Fruit fly (Drosophila melanogaster) whole organism, embryonic: Measurements from ENCODE around the gene CG45081.

Experiments used
- Atf-2 ChIP-seq: fragments of 200-800 bp; sonication (Bioruptor generic); optimal IDR thresholded peaks from 2 replicates; lab custom pipeline; 2016; ENCODE audit warnings: missing biosample characterization, missing genetic modification characterization
- CG10979 ChIP-seq: fragments of 200-800 bp; sonication (Bioruptor generic); optimal IDR thresholded peaks from 2 replicates; lab custom pipeline; 2018; ENCODE audit warnings: missing biosample characterization, mild to moderate bottlenecking, missing genetic modification characterization, moderate library complexity
- CG11085 ChIP-seq: fragments of 200-800 bp; sonication (Bioruptor generic); IDR thresholded peaks from 2 replicates; pipeline ENCODE4 v1.3.6; 2022; ENCODE audit warnings: missing biosample characterization, missing genetic modification characterization
- CG12299 ChIP-seq: fragments of 200-800 bp; sonication (Bioruptor generic); optimal IDR thresholded peaks from 2 replicates; lab custom pipeline; 2018; ENCODE audit warnings: missing biosample characterization, mild to moderate bottlenecking, missing genetic modification characterization
- CG13624 ChIP-seq: fragments of 200-800 bp; sonication (Bioruptor generic); optimal IDR thresholded peaks from 2 replicates; lab custom pipeline; 2016; ENCODE audit warnings: missing biosample characterization, missing genetic modification characterization
- CG14965 ChIP-seq: fragments of 200-800 bp; sonication (Bioruptor generic); optimal IDR thresholded peaks from 2 replicates; lab custom pipeline; 2016; ENCODE audit warnings: missing biosample characterization, missing genetic modification characterization, borderline replicate concordance
- CG15073 ChIP-seq: fragments of 200-800 bp; sonication (Bioruptor generic); optimal IDR thresholded peaks from 2 replicates; lab custom pipeline; 2016; ENCODE audit warnings: missing biosample characterization, missing genetic modification characterization
- CG1529 ChIP-seq: fragments of 200-800 bp; sonication (Bioruptor generic); optimal IDR thresholded peaks from 3 replicates; lab custom pipeline; 2018; ENCODE audit warnings: missing biosample characterization, missing genetic modification characterization
- CG15479 ChIP-seq: fragments of 200-800 bp; sonication (Bioruptor generic); optimal IDR thresholded peaks from 3 replicates; lab custom pipeline; 2019; ENCODE audit warnings: missing biosample characterization, mild to moderate bottlenecking, missing genetic modification characterization, moderate library complexity
- CG15696 ChIP-seq: fragments of 200-800 bp; sonication (Bioruptor generic); optimal IDR thresholded peaks from 2 replicates; lab custom pipeline; 2019; ENCODE audit warnings: missing biosample characterization, mild to moderate bottlenecking, missing genetic modification characterization, moderate library complexity
- CG1602 ChIP-seq: fragments of 200-800 bp; sonication (Bioruptor generic); optimal IDR thresholded peaks from 3 replicates; lab custom pipeline; 2016; ENCODE audit warnings: missing biosample characterization, missing genetic modification characterization
- CG16779 ChIP-seq: fragments of 200-800 bp; sonication (Bioruptor generic); IDR thresholded peaks from 2 replicates; pipeline ENCODE4 v1.3.6; 2022; ENCODE audit warnings: missing biosample characterization, missing genetic modification characterization
- CG17385 ChIP-seq: fragments of 200-800 bp; sonication (Bioruptor generic); optimal IDR thresholded peaks from 3 replicates; lab custom pipeline; 2018; ENCODE audit warnings: missing biosample characterization, mild to moderate bottlenecking, missing genetic modification characterization
- CG17568 ChIP-seq: fragments of 200-800 bp; sonication (Bioruptor generic); optimal IDR thresholded peaks from 2 replicates; lab custom pipeline; 2018; ENCODE audit warnings: missing biosample characterization, mild to moderate bottlenecking, missing genetic modification characterization, moderate library complexity
- CG18476 ChIP-seq: fragments of 200-800 bp; sonication (Bioruptor generic); optimal IDR thresholded peaks from 2 replicates; lab custom pipeline; 2016; ENCODE audit warnings: missing biosample characterization, mild to moderate bottlenecking, missing genetic modification characterization
- CG3065 ChIP-seq: fragments of 200-800 bp; sonication (Bioruptor generic); optimal IDR thresholded peaks from 2 replicates; lab custom pipeline; 2016; ENCODE audit warnings: missing biosample characterization, missing genetic modification characterization
- CG3163 ChIP-seq: fragments of 200-800 bp; sonication (Bioruptor generic); optimal IDR thresholded peaks from 3 replicates; lab custom pipeline; 2016; ENCODE audit warnings: missing biosample characterization, missing genetic modification characterization
- CG33557 ChIP-seq: fragments of 200-800 bp; sonication (Bioruptor generic); optimal IDR thresholded peaks from 2 replicates; lab custom pipeline; 2019; ENCODE audit warnings: missing biosample characterization, mild to moderate bottlenecking, missing genetic modification characterization, moderate library complexity
- CG7372 ChIP-seq: fragments of 200-800 bp; sonication (Bioruptor generic); IDR thresholded peaks from 2 replicates; pipeline ENCODE4 v1.3.6; 2022; ENCODE audit warnings: missing biosample characterization, missing genetic modification characterization
- CG7963 ChIP-seq: fragments of 200-800 bp; sonication (Bioruptor generic); IDR thresholded peaks from 3 replicates; pipeline ENCODE4 v1.3.6; 2022; ENCODE audit warnings: missing biosample characterization, missing genetic modification characterization; ENCODE audit not compliant: partially characterized antibody
- CG8478 ChIP-seq: fragments of >200 bp; optimal IDR thresholded peaks from 2 replicates; lab custom pipeline; 2018
- CrebB ChIP-seq: fragments of 200-800 bp; sonication (Bioruptor generic); optimal IDR thresholded peaks from 3 replicates; lab custom pipeline; 2018; ENCODE audit warnings: missing biosample characterization, mild to moderate bottlenecking, missing genetic modification characterization
- Dip3 ChIP-seq: fragments of 200-800 bp; sonication (Bioruptor generic); optimal IDR thresholded peaks from 3 replicates; lab custom pipeline; 2016; ENCODE audit warnings: missing biosample characterization, missing genetic modification characterization
- E2f1 ChIP-seq: fragments of 200-800 bp; sonication (Bioruptor generic); IDR thresholded peaks from 2 replicates; pipeline ENCODE4 v1.3.6; 2022; ENCODE audit warnings: missing biosample characterization, missing genetic modification characterization
- Jarid2 ChIP-seq: fragments of 200-800 bp; sonication (Bioruptor generic); optimal IDR thresholded peaks from 3 replicates; lab custom pipeline; 2017; ENCODE audit warnings: mild to moderate bottlenecking, missing biosample characterization, missing genetic modification reagents, missing genetic modification characterization
- Lpt ChIP-seq: fragments of >200 bp; optimal IDR thresholded peaks from 2 replicates; lab custom pipeline; 2018; ENCODE audit warnings: missing biosample characterization, missing genetic modification characterization
- MTF-1 ChIP-seq: fragments of 200-800 bp; sonication (Bioruptor generic); optimal IDR thresholded peaks from 2 replicates; lab custom pipeline; 2018; ENCODE audit warnings: missing biosample characterization, mild to moderate bottlenecking, missing genetic modification characterization, borderline replicate concordance
- Meics ChIP-seq: fragments of 200-800 bp; sonication (Bioruptor generic); optimal IDR thresholded peaks from 2 replicates; lab custom pipeline; 2017; ENCODE audit warnings: missing biosample characterization, mild to moderate bottlenecking, missing genetic modification characterization
- Sry-β ChIP-seq: fragments of 200-800 bp; sonication (Bioruptor generic); optimal IDR thresholded peaks from 2 replicates; lab custom pipeline; 2018; ENCODE audit warnings: missing biosample characterization, mild to moderate bottlenecking, missing genetic modification characterization, moderate library complexity
- Trl ChIP-seq, 3 experiments: fragments of >200 bp in 2 of 3; fragments of 200-800 bp in 1 of 3; sonication (Bioruptor generic) in 1 of 3; optimal IDR thresholded peaks; 2 replicates in 1 of 3; 3 replicates in 2 of 3; lab custom pipeline; 2016 to 2017; ENCODE audit warnings: missing biosample characterization in 1 of 3, missing genetic modification characterization in 1 of 3
- Vsx1 ChIP-seq: fragments of 200-800 bp; sonication (Bioruptor generic); optimal IDR thresholded peaks from 2 replicates; lab custom pipeline; 2017; ENCODE audit warnings: missing biosample characterization, mild to moderate bottlenecking, missing genetic modification characterization, missing genetic modification reagents
- Xrp1 ChIP-seq: fragments of 200-800 bp; sonication (Bioruptor generic); IDR thresholded peaks from 2 replicates; pipeline ENCODE4 v1.3.6; 2022; ENCODE audit warnings: missing biosample characterization, missing genetic modification characterization
- crol ChIP-seq: fragments of 200-800 bp; sonication (Bioruptor generic); IDR thresholded peaks from 2 replicates; pipeline ENCODE4 v1.3.6; 2022; ENCODE audit warnings: missing biosample characterization, missing genetic modification characterization
- ems ChIP-seq: fragments of 200-800 bp; sonication (Bioruptor generic); optimal IDR thresholded peaks from 3 replicates; lab custom pipeline; 2016; ENCODE audit warnings: missing biosample characterization, missing genetic modification characterization
- fu2 ChIP-seq: fragments of 200-800 bp; sonication (Bioruptor generic); optimal IDR thresholded peaks from 2 replicates; lab custom pipeline; 2016; ENCODE audit warnings: missing biosample characterization, missing genetic modification characterization
- gcm ChIP-seq: fragments of 200-800 bp; sonication (Bioruptor generic); optimal IDR thresholded peaks from 2 replicates; lab custom pipeline; 2019; ENCODE audit warnings: missing biosample characterization, mild to moderate bottlenecking, missing genetic modification characterization, moderate library complexity
- grau ChIP-seq: fragments of 200-800 bp; optimal IDR thresholded peaks from 3 replicates; lab custom pipeline; 2019; ENCODE audit warnings: missing biosample characterization, mild to moderate bottlenecking, missing genetic modification characterization, moderate library complexity
- gro ChIP-seq: fragments of 200-800 bp; sonication (Bioruptor generic); optimal IDR thresholded peaks from 2 replicates; lab custom pipeline; 2016; ENCODE audit warnings: missing biosample characterization, missing genetic modification characterization
- inv ChIP-seq: fragments of 200-800 bp; sonication (Bioruptor generic); IDR thresholded peaks from 2 replicates; pipeline ENCODE4 v1.3.6; 2022; ENCODE audit warnings: missing biosample characterization, missing genetic modification characterization; ENCODE audit not compliant: partially characterized antibody
- jumu ChIP-seq: fragments of 200-800 bp; sonication (Bioruptor generic); optimal IDR thresholded peaks from 3 replicates; lab custom pipeline; 2016; ENCODE audit warnings: missing biosample characterization, missing genetic modification characterization
- lola ChIP-seq, 3 experiments: fragments of >200 bp in 2 of 3; fragments of 200-800 bp in 1 of 3; sonication (Bioruptor generic) in 1 of 3; optimal IDR thresholded peaks; 2 replicates each; lab custom pipeline; 2017 to 2019; ENCODE audit warnings: missing biosample characterization in 3 of 3, missing genetic modification characterization in 3 of 3, mild to moderate bottlenecking in 1 of 3, moderate library complexity in 1 of 3
- mam ChIP-seq: fragments of 200-800 bp; sonication (Bioruptor generic); optimal IDR thresholded peaks from 3 replicates; lab custom pipeline; 2016; ENCODE audit warnings: missing biosample characterization, missing genetic modification characterization
- repo ChIP-seq: fragments of 200-800 bp; sonication (Bioruptor generic); optimal IDR thresholded peaks from 2 replicates; lab custom pipeline; 2016; ENCODE audit warnings: missing biosample characterization, missing genetic modification characterization
- scrt ChIP-seq: fragments of 200-800 bp; sonication (Bioruptor generic); optimal IDR thresholded peaks from 2 replicates; lab custom pipeline; 2018; ENCODE audit warnings: missing biosample characterization, mild to moderate bottlenecking, missing genetic modification characterization, moderate library complexity
- shn ChIP-seq: fragments of 200-800 bp; sonication (Bioruptor generic); optimal IDR thresholded peaks from 3 replicates; lab custom pipeline; 2016; ENCODE audit warnings: missing biosample characterization, missing genetic modification characterization
- sim ChIP-seq: fragments of 200-800 bp; sonication (Bioruptor generic); IDR thresholded peaks from 2 replicates; pipeline ENCODE4 v1.3.6; 2022; ENCODE audit warnings: missing biosample characterization, missing genetic modification characterization
- so ChIP-seq: fragments of 200-800 bp; sonication (Bioruptor generic); IDR thresholded peaks from 3 replicates; pipeline ENCODE4 v1.3.6; 2022; ENCODE audit warnings: missing biosample characterization, missing genetic modification characterization
- tap ChIP-seq: fragments of 200-800 bp; optimal IDR thresholded peaks from 3 replicates; lab custom pipeline; 2019; ENCODE audit warnings: missing biosample characterization, mild to moderate bottlenecking, missing genetic modification characterization, moderate library complexity
- twi ChIP-seq: fragments of 200-800 bp; optimal IDR thresholded peaks from 2 replicates; lab custom pipeline; 2019; ENCODE audit warnings: missing biosample characterization, mild to moderate bottlenecking, missing genetic modification characterization, moderate library complexity

The CG45081 gene

DNA sequence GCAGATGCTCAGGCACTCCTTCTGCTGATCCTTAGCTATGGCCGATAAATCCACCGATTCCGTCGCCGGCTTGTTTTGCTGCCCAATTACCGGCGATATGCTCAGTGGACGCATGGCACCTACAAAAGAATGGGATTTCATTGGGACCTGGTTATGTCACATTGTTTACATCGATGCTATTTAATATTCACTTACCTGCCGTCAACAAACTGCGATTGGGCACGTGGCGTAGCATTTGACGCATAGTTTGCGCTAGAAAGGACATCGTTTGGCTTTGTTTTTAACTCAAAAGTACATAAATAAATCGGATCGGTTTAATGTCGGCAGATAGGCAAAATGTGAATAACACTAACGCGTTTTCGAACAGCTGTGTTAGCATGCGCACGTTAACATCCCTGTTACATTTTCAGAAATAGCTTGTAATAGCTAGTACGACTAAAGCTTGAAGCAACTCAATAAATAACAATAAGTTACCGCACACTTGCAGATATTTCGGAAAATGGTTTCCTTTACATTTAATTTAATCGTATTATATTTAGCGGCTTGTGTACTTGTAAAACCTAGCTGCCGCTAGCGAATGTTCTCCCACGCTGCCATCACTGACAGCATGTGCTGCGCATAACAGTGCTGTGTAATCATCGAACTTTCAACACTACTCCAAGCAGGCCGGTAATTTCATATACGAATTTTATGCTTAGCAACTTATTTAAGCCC, 11.0 kb upstream of the CG45081 start, which contains the start of the genes mRpL21 and rept (continued):
- TF ChIP-seq CG10979 (tag; lab: Kevin White, UChicago) = peak; percentile 0
- TF ChIP-seq ems (GFP tag; lab: Kevin White, UChicago) = peak; percentile 17
- no peak for TF ChIP-seq CG15479 (GFP tag; lab: Kevin White, UChicago)
- peak in 1 of 3 experiments; percentile 35 for TF ChIP-seq lola (GFP tag; optimal IDR thresholded peaks at IDR 0.05; lab: Kevin White, UChicago)
- TF ChIP-seq twi (tag; lab: Kevin White, UChicago) = peak; percentile 81
- TF ChIP-seq CG16779 = peak; percentile 41; the same call in 1 of the 2 replicates
- no peak for TF ChIP-seq crol (GFP tag; lab: Robert Waterston, UW)
- TF ChIP-seq sim (GFP tag; lab: Robert Waterston, UW) = no peak
- peak; percentile 34; the same call in 1 of the 2 replicates for TF ChIP-seq CG7372
- TF ChIP-seq CG7963 (GFP tag; lab: Robert Waterston, UW) = no peak
- TF ChIP-seq MTF-1 = no peak
- TF ChIP-seq scrt (GFP tag; lab: Kevin White, UChicago) = peak; percentile 42
- TF ChIP-seq jumu = peak; percentile 36
- TF ChIP-seq Lpt (GFP tag; lab: Kevin White, UChicago) = no peak
- TF ChIP-seq CG33557 (GFP tag; lab: Kevin White, UChicago) = peak; percentile 34
- TF ChIP-seq CG18476 = peak; percentile 23
- TF ChIP-seq CG17568 = peak; percentile 50
- no peak for TF ChIP-seq Jarid2 (GFP tag; lab: Kevin White, UChicago)
- TF ChIP-seq shn (GFP tag; lab: Kevin White, UChicago) = peak; percentile 57
- peak; percentile 49 for TF ChIP-seq Dip3 (GFP tag; lab: Kevin White, UChicago)
- peak; percentile 29 for TF ChIP-seq Meics (GFP tag; lab: Kevin White, UChicago)
- TF ChIP-seq CG3163 (GFP tag; lab: Kevin White, UChicago) = peak; percentile 53
- TF ChIP-seq CG1602 (GFP tag; lab: Kevin White, UChicago) = no peak
- peak; percentile 33; the same call in 1 of the 2 replicates for TF ChIP-seq E2f1 (GFP tag; lab: Robert Waterston, UW)
- no peak for TF ChIP-seq CG3065 (GFP tag; lab: Kevin White, UChicago)
- TF ChIP-seq CG11085 (GFP tag; lab: Robert Waterston, UW) = 0 out of 2 replicates have a peak, but pooled peaks have one; percentile 16
- TF ChIP-seq mam (GFP tag; lab: Kevin White, UChicago) = peak; percentile 66
- no peak for TF ChIP-seq Trl (optimal IDR thresholded peaks at IDR 0.05; lab: Kevin White, UChicago)
- peak; percentile 33 for TF ChIP-seq Trl (GFP tag; optimal IDR thresholded peaks at IDR 0.05; lab: Kevin White, UChicago)
- no peak for TF ChIP-seq CG15073 (GFP tag; lab: Kevin White, UChicago)
- peak; percentile 43 for TF ChIP-seq fu2 (GFP tag; lab: Kevin White, UChicago)
- peak; percentile 26 for TF ChIP-seq CG8478
- TF ChIP-seq repo (GFP tag; lab: Kevin White, UChicago) = peak; percentile 31
- no peak for TF ChIP-seq Vsx1 (GFP tag; lab: Kevin White, UChicago)
- peak; percentile 78 for TF ChIP-seq CG13624 (GFP tag; lab: Kevin White, UChicago)
- TF ChIP-seq CG17385 (GFP tag; lab: Kevin White, UChicago) = peak; percentile 52
- TF ChIP-seq Atf-2 (GFP tag; lab: Kevin White, UChicago) = peak; percentile 28
- peak; percentile 66 for TF ChIP-seq Xrp1 (GFP tag; lab: Robert Waterston, UW)
- peak; percentile 47 for TF ChIP-seq CrebB (tag; lab: Kevin White, UChicago)
- no peak for TF ChIP-seq CG15696 (tag; lab: Kevin White, UChicago)
- no peak for TF ChIP-seq CG1529 (GFP tag; lab: Kevin White, UChicago)
- TF ChIP-seq grau (tag; lab: Kevin White, UChicago) = peak; percentile 63
- peak; percentile 3 for TF ChIP-seq tap (tag; lab: Kevin White, UChicago)
- TF ChIP-seq CG12299 (tag; lab: Kevin White, UChicago) = peak; percentile 33
- TF ChIP-seq so (GFP tag; lab: Robert Waterston, UW) = no peak
- TF ChIP-seq Sry-β (GFP tag; lab: Kevin White, UChicago) = peak; percentile 96
- TF ChIP-seq inv (GFP tag; lab: Robert Waterston, UW) = no peak
- TF ChIP-seq gro (GFP tag; lab: Kevin White, UChicago) = peak; percentile 58
- no peak for TF ChIP-seq gcm (GFP tag; lab: Kevin White, UChicago)
- TF ChIP-seq CG14965 (GFP tag; lab: Kevin White, UChicago) = no peak
